Worm (Caenorhabditis elegans): ENCODE results near the gene ptr-20.

The ptr-20 gene

ce11 chrII:15119537-15120360 is 38.2 kb upstream of the ptr-20 start, which contains the start of gene arp-1 (continued):
- TF ChIP-seq attf-5 (GFP tag; optimal IDR thresholded peaks at IDR 0.05) (peak; percentile 77), lin-54 (GFP tag; optimal IDR thresholded peaks at IDR 0.05) (no peak), mxl-1 (tag; optimal IDR thresholded peaks at IDR 0.05) (no peak), somi-1 (GFP tag; optimal IDR thresholded peaks at IDR 0.05) (no peak), nfyb-1 (GFP tag; IDR thresholded peaks at IDR 0.05) (no peak), nhr-179 (tag; optimal IDR thresholded peaks at IDR 0.05) (no peak), xnd-1 (tag; optimal IDR thresholded peaks at IDR 0.05) (no peak), athp-1 (tag; optimal IDR thresholded peaks at IDR 0.05) (no peak), egrh-3 (GFP tag; IDR thresholded peaks at IDR 0.05) (no peak), F55B11.4 (tag; optimal IDR thresholded peaks at IDR 0.05; ENCODE audit: borderline replicate concordance, insufficient read depth) (no peak), F52B5.7 (tag; optimal IDR thresholded peaks at IDR 0.05) (no peak), ccch-3 (GFP tag; optimal IDR thresholded peaks at IDR 0.05) (no peak), sdz-38 (tag; optimal IDR thresholded peaks at IDR 0.05) (no peak), tlf-1 (GFP tag; optimal IDR thresholded peaks at IDR 0.05) (no peak), bed-2 (GFP tag; IDR thresholded peaks at IDR 0.05) (no peak), aptf-3 (GFP tag; IDR thresholded peaks at IDR 0.05) (no peak), madf-10 (tag; optimal IDR thresholded peaks at IDR 0.05) (no peak), cebp-1 (GFP tag; IDR thresholded peaks at IDR 0.05) (peak; percentile 98), cebp-1 (tag; optimal IDR thresholded peaks at IDR 0.05) (peak; percentile 99), chd-7 (tag; optimal IDR thresholded peaks at IDR 0.05) (no peak), unc-130 (GFP tag; optimal IDR thresholded peaks at IDR 0.05) (no peak), lin-40 (tag; optimal IDR thresholded peaks at IDR 0.05) (peak; percentile 19), ztf-18 (tag; optimal IDR thresholded peaks at IDR 0.05) (no peak), rpc-1 (optimal IDR thresholded peaks at IDR 0.05) (no peak), rpc-1 (tag; optimal IDR thresholded peaks at IDR 0.05) (no peak), zim-3 (tag; optimal IDR thresholded peaks at IDR 0.05) (no peak), dpl-1 (GFP tag; optimal IDR thresholded peaks at IDR 0.05) (no peak), ceh-40 (GFP tag; IDR thresholded peaks at IDR 0.05) (no peak), nhr-90 (tag; optimal IDR thresholded peaks at IDR 0.05) (no peak), ztf-25 (GFP tag; IDR thresholded peaks at IDR 0.05) (no peak), ztf-26 (tag; optimal IDR thresholded peaks at IDR 0.05) (no peak), F23B12.7 (tag; optimal IDR thresholded peaks at IDR 0.05; ENCODE audit: insufficient read depth) (peak; percentile 22), ceh-91 (GFP tag; IDR thresholded peaks at IDR 0.05) (no peak), F39B2.1 (GFP tag; IDR thresholded peaks at IDR 0.05) (no peak), snpc-4 (GFP tag; optimal IDR thresholded peaks at IDR 0.05) (no peak), snpc-4 (tag; optimal IDR thresholded peaks at IDR 0.05) (peak in 3 of 4 experiments; percentile 4 to 59 (median 10))

- no peak for TF ChIP-seq gei-17 (GFP tag; optimal IDR thresholded peaks at IDR 0.05)
- TF ChIP-seq nhr-90 (tag; optimal IDR thresholded peaks at IDR 0.05), result no peak
- TF ChIP-seq lag-1 (GFP tag; IDR thresholded peaks at IDR 0.05), result no peak
- TF ChIP-seq madf-10 (tag; optimal IDR thresholded peaks at IDR 0.05), result no peak
- no peak for TF ChIP-seq snpc-1.3 (tag; optimal IDR thresholded peaks at IDR 0.05; ENCODE audit: insufficient read depth)
- no peak for TF ChIP-seq T26A5.8 (tag; optimal IDR thresholded peaks at IDR 0.05)
- TF ChIP-seq repo-1 (tag; optimal IDR thresholded peaks at IDR 0.05), result no peak
Observed at ce11 chrII:15124193-15124592, 33.8 kb upstream of the ptr-20 start, which contains the start of gene Y53F4B.23. Gene Y53F4B.23 (plus strand): TSS chrII:15124504.
